Worm (Caenorhabditis elegans) whole organism, dauer: Measurements from ENCODE around the gene sqt-2.

Experiments used
- unc-62 ChIP-seq: sonication (generic microtip); optimal IDR thresholded peaks from 2 replicates; lab custom pipeline; 2017; ENCODE audit warnings: missing biosample characterization, missing genetic modification reagents, missing genetic modification characterization

sqt-2 gene

DNA sequence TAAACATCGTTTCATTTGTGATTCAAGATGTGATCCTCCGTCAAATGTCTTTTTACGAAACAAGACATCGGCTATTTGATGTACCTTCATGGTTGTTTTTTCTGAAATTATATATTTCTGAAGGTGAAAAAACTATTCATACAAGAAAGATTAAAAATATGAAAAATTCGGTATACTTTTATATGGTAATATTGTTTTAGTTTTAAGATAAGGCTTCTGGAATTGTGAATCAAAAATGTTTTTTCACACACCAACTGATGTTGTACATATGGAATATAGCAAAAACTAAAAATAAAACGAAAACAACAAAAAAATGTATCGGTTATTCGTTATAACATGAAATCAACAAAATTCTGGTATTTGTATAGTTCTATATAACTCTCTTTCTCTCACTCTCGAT, 14.1 kb downstream of the sqt-2 start, which contains the start of gene F23F1.6:
TSS of gene F23F1.6 (minus strand) at position 101 of the 400 bp plus-strand sequence.
- no peak for TF ChIP-seq unc-62 (GFP tag; lab: Kevin White, UChicago)

DNA sequence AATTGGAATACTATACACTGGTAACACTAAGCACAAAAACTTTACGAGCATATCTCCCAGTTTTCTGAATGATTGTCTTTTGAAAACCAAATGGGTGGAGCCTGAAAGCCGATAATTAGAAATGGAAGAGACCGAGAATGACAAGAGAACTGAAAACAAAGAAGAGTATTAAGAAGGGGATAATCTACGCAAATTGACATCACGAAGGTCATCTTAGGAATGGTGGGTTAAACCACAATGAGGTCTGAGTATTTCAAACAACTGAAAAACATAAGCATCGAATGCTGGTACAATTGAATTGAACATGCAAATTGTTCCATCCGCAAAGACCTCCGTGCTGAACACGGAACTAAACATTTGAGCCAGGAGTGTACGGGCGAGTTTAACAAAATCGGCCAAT, 16.3 kb downstream of the sqt-2 start, which contains the start of gene spp-24:
TSS of gene spp-24 (minus strand) at position 101 of the 400 bp plus-strand sequence.
- TF ChIP-seq unc-62 (GFP tag; lab: Kevin White, UChicago) = no peak

ce11 chrII:41914-42313, 18.8 kb downstream of the sqt-2 start, which contains the start of gene F23F1.10:
Gene F23F1.10, minus strand, starts transcription at chrII:41982.
- no peak for TF ChIP-seq unc-62 (GFP tag; lab: Kevin White, UChicago)

DNA sequence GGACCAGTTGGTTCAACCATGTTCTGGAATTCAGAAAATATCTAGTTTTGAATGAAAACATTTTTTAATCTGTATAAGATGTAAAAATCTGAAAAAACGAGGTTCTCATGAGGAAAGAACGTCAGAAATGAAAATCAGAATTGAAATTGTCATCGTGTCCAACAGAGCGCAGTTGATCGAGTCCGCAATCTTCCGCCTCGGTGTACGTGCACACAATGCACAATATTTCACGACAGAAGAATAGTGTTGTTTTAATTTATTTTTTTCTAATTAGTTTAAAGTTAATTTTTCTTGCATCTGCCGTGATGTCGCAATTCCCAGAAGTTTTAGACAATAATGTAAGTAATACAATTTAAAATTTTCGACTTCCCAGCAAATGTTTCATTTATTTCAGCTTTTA, 20.5 kb downstream of the sqt-2 start, which contains the start of gene nfyc-1:
TSS of gene nfyc-1 (plus strand) at position 268 of the 400 bp plus-strand sequence.
- no peak for TF ChIP-seq unc-62 (GFP tag; lab: Kevin White, UChicago)

DNA sequence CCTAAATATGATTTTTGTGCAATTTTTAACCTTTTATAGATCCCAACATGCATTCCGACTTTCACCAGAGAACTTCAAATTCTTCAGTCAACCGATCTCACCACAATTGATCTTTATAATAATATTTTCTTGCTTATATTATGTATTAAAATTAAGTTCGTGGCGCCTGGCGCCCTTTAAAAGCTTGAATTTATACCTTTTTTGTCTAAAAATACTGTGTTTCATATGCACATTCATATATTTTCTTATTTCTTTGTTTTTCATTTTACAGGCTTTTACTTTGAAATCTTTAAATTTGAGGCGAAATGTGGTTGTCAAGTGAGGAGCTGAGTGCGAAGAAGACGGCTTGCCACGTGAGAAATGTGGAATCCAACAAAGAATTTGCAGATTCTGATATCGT, 21.6 kb downstream of the sqt-2 start, which contains the start of gene rpoa-49:
TSS of gene rpoa-49 (plus strand) at position 301 of the 400 bp plus-strand sequence.
- TF ChIP-seq unc-62 (GFP tag; lab: Kevin White, UChicago) = no peak

DNA sequence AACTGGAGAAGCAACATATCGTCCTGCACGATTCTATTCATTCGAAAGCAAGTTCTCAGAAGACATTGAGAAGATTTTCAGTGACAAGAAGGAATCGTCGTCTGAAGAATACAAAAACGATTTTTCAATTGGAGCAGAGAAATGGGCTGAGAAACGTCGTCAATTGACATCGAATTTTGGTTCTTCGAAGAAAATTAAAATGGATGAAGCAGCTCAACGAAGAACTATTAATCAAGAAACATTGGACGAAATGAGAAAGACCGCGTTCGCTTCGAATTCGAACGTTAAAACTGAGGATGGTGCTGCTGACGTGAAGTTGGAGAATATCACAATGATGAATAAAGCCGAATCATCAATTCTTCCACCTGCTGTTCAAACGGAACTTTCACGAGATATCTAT, 23.0 kb downstream of the sqt-2 start, which contains the start of gene rpt-4:
TSS of gene rpt-4 (minus strand) at position 101 of the 400 bp plus-strand sequence.
- TF ChIP-seq unc-62 (GFP tag; lab: Kevin White, UChicago) = no peak

- TF ChIP-seq unc-62 (GFP tag; lab: Kevin White, UChicago) = no peak
These were observed 24.2 kb downstream of the sqt-2 start, which contains the start of gene C23H3.5 for ce11 chrII:47280-47679. Gene C23H3.5, plus strand, starts transcription at chrII:47580.

DNA sequence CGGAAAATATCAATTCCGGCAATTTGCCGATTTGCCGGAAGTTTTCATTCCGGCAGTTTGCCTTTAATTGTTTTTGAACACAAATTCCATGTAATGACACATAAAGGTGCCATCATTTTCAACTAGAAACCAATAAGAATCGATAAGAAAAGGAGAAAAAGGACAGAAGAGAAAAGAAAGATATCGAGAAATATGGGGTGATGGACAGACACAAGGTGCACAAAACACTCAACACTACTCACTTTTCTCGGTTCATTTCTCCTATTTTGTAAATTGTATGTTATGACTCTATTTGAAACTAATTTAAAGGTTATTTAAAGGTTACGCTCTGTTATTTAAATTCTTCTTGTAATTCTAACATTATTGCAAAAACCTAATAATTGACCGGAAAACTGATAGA, 27.7 kb downstream of the sqt-2 start:
- TF ChIP-seq unc-62 (GFP tag; lab: Kevin White, UChicago) = no peak

DNA sequence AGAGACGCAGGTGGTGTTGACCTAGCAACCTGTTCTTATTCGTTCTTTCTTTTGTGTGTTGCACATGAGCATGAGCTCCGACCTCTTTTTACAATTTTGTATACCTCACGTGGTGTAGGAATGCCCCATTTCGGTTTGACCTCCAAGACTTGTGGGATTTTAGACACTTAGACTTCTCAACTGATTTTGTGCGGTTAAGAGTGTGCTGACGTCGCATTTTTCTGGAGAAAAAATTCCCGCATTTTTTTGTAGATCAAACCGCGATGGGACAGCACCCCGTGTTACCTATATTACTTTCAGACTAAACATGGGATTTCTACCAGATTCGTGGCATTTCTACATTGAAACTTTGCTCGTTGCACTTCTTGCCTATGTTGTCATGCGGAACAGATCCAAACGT, 28.2 kb downstream of the sqt-2 start, which contains the start of gene sptl-1:
TSS of gene sptl-1 (plus strand) at position 301 of the 400 bp plus-strand sequence.
- TF ChIP-seq unc-62 (GFP tag; lab: Kevin White, UChicago) = no peak

DNA sequence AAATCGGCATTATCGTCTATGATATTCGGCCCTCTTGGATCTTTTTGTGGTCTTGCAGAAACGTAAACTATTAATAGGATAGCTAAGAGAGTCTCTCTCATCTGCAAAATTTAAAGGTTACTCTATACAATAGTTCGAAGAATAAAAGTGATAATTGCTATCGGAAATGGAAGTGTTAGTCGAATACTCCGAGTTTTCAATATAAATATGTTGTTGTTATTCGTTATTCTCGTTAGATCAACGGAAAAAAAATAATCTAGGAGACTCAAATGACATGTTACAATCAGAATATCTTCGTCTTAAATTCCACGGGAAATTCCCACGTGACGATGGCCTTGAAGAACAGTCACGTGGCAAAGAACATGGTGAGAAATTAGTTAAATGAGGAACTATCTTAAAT, 32.1 kb downstream of the sqt-2 start, which contains the start of gene tre-5:
TSS of gene tre-5 (minus strand) at position 101 of the 400 bp plus-strand sequence.
- no peak for TF ChIP-seq unc-62 (GFP tag; lab: Kevin White, UChicago)

ce11 chrII:57370-57769, 34.2 kb downstream of the sqt-2 start, which contains the start of gene ascc-1:
Gene ascc-1, plus strand, starts transcription at chrII:57670.
- no peak for TF ChIP-seq unc-62 (GFP tag; lab: Kevin White, UChicago)

ce11 chrII:57873-58272, 34.7 kb downstream of the sqt-2 start:
- no peak for TF ChIP-seq unc-62 (GFP tag; lab: Kevin White, UChicago)

- no peak for TF ChIP-seq unc-62 (GFP tag; lab: Kevin White, UChicago)
These were observed 36.9 kb downstream of the sqt-2 start for ce11 chrII:60049-60448.

DNA sequence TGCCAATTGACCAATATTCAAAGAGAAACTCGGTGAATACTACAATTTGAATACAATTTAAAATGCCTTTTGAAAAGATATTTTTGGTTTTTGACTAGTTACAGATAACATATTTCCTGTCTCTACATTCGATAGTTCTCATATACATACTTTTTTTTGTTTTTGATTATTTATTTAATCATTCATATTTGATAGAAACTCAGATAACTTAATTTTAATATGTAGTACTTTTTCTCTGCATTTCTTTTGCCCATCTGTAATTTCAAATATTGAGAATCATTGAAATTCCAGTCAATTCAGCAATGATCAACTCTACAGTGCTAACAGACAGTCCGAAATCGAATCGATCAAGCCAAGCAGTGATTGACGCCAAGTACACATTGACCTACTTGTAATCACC, 37.9 kb downstream of the sqt-2 start, which contains the start of gene C23H3.2:
TSS of gene C23H3.2 (plus strand) at position 301 of the 400 bp plus-strand sequence.
- TF ChIP-seq unc-62 (GFP tag; lab: Kevin White, UChicago) = no peak

DNA sequence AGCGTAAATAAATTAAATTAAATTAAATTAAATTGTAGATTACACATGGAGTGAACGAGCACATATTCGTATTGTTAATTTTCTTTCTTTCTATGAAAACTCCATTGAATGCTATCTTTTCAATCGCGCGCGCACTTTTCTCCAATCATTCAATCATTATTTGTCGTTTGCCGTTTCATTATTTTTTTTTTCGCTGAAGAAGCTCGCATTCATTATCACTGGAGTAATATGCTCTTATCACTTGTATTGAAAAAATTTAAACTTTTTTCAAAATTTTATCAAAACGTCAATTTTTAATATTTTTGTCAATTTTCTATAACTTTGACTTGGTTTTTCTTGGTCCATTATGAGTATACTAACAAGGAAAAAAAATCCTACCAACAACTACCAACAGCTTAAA, 42.4 kb downstream of the sqt-2 start:
- no peak for TF ChIP-seq unc-62 (GFP tag; lab: Kevin White, UChicago)

ce11 chrII:66322-66721, 43.2 kb downstream of the sqt-2 start:
- no peak for TF ChIP-seq unc-62 (GFP tag; lab: Kevin White, UChicago)

DNA sequence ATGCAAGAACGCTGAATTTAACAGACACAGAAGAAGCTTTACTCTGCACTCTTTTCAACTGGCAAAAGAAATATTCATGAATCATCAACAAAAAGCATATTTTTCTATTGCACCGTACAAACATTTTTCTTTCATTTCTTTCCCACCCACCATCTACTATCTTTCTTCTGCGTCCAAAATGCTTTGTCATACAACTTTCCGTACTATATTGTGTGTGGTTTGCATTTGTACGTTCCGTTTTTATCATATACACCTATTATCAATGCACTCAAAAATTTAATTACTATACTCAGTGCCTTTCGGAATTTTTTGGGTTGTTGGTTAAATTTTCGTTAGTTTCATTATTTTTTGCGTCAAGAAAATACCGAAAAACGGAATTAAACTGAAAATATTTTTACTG, 44.5 kb downstream of the sqt-2 start:
- TF ChIP-seq unc-62 (GFP tag; lab: Kevin White, UChicago) = no peak
